Worm (Caenorhabditis elegans): ENCODE data around the gene F28B12.6.

The F28B12.6 gene

ce11 chrII:5918149-5918697 is 22.4 kb upstream of the F28B12.6 start, which contains the start of gene ptp-2:
Gene ptp-2 (plus strand): TSS chrII:5918647.
- TF ChIP-seq attf-3 (GFP tag; conservative IDR thresholded peaks at IDR 0.05) = peak; percentile 95
- TF ChIP-seq ceh-91 (GFP tag; IDR thresholded peaks at IDR 0.05) = no peak
- no peak for TF ChIP-seq K11D2.4 (GFP tag; IDR thresholded peaks at IDR 0.05)
- TF ChIP-seq mel-28 (tag; optimal IDR thresholded peaks at IDR 0.05; ENCODE audit: borderline replicate concordance) = no peak
- no peak for TF ChIP-seq ama-1 (optimal IDR thresholded peaks at IDR 0.05)
- TF ChIP-seq ama-1 (GFP tag; optimal IDR thresholded peaks at IDR 0.05) = peak in 1 of 2 experiments; percentile 19
- no peak for TF ChIP-seq snpc-4 (GFP tag; optimal IDR thresholded peaks at IDR 0.05)
- TF ChIP-seq snpc-4 (tag; optimal IDR thresholded peaks at IDR 0.05) = peak in 1 of 4 experiments; percentile 0
- no peak for TF ChIP-seq cebp-1 (GFP tag; IDR thresholded peaks at IDR 0.05)
- peak; percentile 17 for TF ChIP-seq cebp-1 (tag; optimal IDR thresholded peaks at IDR 0.05)
- TF ChIP-seq F23B12.7 (tag; optimal IDR thresholded peaks at IDR 0.05; ENCODE audit: insufficient read depth) = peak; percentile 42
- TF ChIP-seq ceh-100 (GFP tag; IDR thresholded peaks at IDR 0.05) = peak; percentile 75

- no peak for TF ChIP-seq C06A6.2 (GFP tag; conservative IDR thresholded peaks at IDR 0.05)
- peak; percentile 35 for TF ChIP-seq madf-6 (GFP tag; IDR thresholded peaks at IDR 0.05)
These were observed 19.0 kb upstream of the F28B12.6 start, which contains the start of gene vrk-1 for ce11 chrII:5921620-5922019. Gene vrk-1 (plus strand): TSS chrII:5921967.

- TF ChIP-seq Y53G8AR.9 (GFP tag; conservative IDR thresholded peaks at IDR 0.05) (no peak), snpc-1.3 (tag; optimal IDR thresholded peaks at IDR 0.05; ENCODE audit: insufficient read depth) (no peak), T07F8.4 (tag; optimal IDR thresholded peaks at IDR 0.05) (no peak), lin-35 (GFP tag; optimal IDR thresholded peaks at IDR 0.05) (no peak), B0261.1 (tag; optimal IDR thresholded peaks at IDR 0.05) (no peak), tbp1 (GFP tag; optimal IDR thresholded peaks at IDR 0.05) (no peak), nhr-27 (tag; optimal IDR thresholded peaks at IDR 0.05) (no peak)
These were observed 12.2 kb upstream of the F28B12.6 start, which contains the start of gene egl-44 for ce11 chrII:5928502-5928901. Gene egl-44 (plus strand): TSS chrII:5928802.

- TF ChIP-seq lir-1 (GFP tag; conservative IDR thresholded peaks at IDR 0.05) (no peak), F23B12.7 (tag; optimal IDR thresholded peaks at IDR 0.05; ENCODE audit: insufficient read depth) (peak; percentile 27), cebp-1 (GFP tag; IDR thresholded peaks at IDR 0.05) (peak; percentile 66; the same call in 1 of the 2 replicates), cebp-1 (tag; optimal IDR thresholded peaks at IDR 0.05) (peak; percentile 71), egrh-3 (GFP tag; IDR thresholded peaks at IDR 0.05) (no peak), rcor-1 (GFP tag; IDR thresholded peaks at IDR 0.05) (0 out of 2 replicates have a peak, but pooled peaks have one; percentile 15), snpc-4 (GFP tag; optimal IDR thresholded peaks at IDR 0.05) (no peak), snpc-4 (tag; optimal IDR thresholded peaks at IDR 0.05) (peak in 1 of 4 experiments; percentile 0), ZK185.1 (tag; optimal IDR thresholded peaks at IDR 0.05; ENCODE audit: poor library complexity, severe bottlenecking) (peak; percentile 1), dox-1 (GFP tag; IDR thresholded peaks at IDR 0.05) (peak; percentile 63; the same call in 1 of the 2 replicates), let-607 (tag; optimal IDR thresholded peaks at IDR 0.05) (peak; percentile 71 to 72), attf-5 (GFP tag; optimal IDR thresholded peaks at IDR 0.05) (peak; percentile 49), hmg-1.2 (GFP tag; IDR thresholded peaks at IDR 0.05) (0 out of 2 replicates have a peak, but pooled peaks have one; percentile 6), Y53G8AR.9 (GFP tag; conservative IDR thresholded peaks at IDR 0.05) (no peak), ets-4 (GFP tag; optimal IDR thresholded peaks at IDR 0.05) (peak; percentile 54), nhr-80 (tag; optimal IDR thresholded peaks at IDR 0.05) (peak; percentile 98), unc-62 (GFP tag; optimal IDR thresholded peaks at IDR 0.05) (peak; percentile 66)
These were observed 10.5 kb upstream of the F28B12.6 start for ce11 chrII:5930095-5930653.

Measured in whole organism, young adult.